Worm (Caenorhabditis elegans) whole organism, L4 larva: ENCODE results near the gene str-221.

Experiments used
- ceh-32 ChIP-seq: sonication (generic microtip); optimal IDR thresholded peaks from 2 replicates; lab custom pipeline; 2016; ENCODE audit warnings: mild to moderate bottlenecking, missing genetic modification characterization, missing compliant biosample characterization; ENCODE audit not compliant: poor library complexity
- lsy-2 ChIP-seq, 2 experiments: fragments of 150-350 bp in 1 of 2; sonication (generic microtip) in 1 of 2; optimal IDR thresholded peaks; 2 replicates each; lab custom pipeline; 2014 to 2017; ENCODE audit warnings: missing biosample characterization in 2 of 2, missing genetic modification characterization in 2 of 2
- nhr-11 ChIP-seq: fragments of 150-350 bp; optimal IDR thresholded peaks from 2 replicates; lab custom pipeline; 2014; ENCODE audit warnings: missing biosample characterization, missing genetic modification characterization
- snpc-4 ChIP-seq: fragments of 150-350 bp; optimal IDR thresholded peaks from 2 replicates; lab custom pipeline; 2014; ENCODE audit warnings: missing biosample characterization, missing genetic modification characterization
- unc-130 ChIP-seq: sonication (generic microtip); optimal IDR thresholded peaks from 2 replicates; lab custom pipeline; 2016; ENCODE audit warnings: missing genetic modification reagents, missing genetic modification characterization, missing compliant biosample characterization

DNA sequence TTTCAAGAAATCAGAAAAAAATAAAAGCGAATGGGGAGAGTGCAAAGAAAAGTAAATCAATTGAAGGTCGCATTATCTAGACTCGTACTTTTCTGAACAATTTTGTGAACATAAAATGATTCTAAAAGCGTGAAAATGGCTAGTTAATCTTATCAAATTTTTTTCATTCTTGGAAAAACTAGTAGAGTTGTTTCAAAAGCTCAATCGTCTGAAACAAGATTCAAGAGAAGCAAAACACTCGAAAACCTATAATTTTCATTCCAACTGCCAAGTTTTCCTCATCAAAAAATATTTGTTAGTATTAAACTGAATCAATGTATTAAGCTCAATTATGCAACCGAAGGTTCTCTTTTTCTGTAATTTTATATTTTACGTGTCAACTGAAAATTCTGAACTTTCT, 7.9 kb downstream of the str-221 start, which contains the start of gene irld-45:
- TF ChIP-seq ceh-32 (no peak), lsy-2 (tag; optimal IDR thresholded peaks at IDR 0.05; lab: Kevin White, UChicago) (no peak), unc-130 (GFP tag; lab: Kevin White, UChicago) (no peak), snpc-4 (tag; lab: Kevin White, UChicago) (no peak), nhr-11 (tag; lab: Kevin White, UChicago) (no peak)
